Fruit fly (Drosophila melanogaster) whole organism, prepupa: ENCODE data around the gene ND-MNLL.

Experiments used
- Blimp-1 ChIP-seq: fragments of 200-800 bp; sonication (Bioruptor generic); optimal IDR thresholded peaks from 3 replicates; lab custom pipeline; 2017; ENCODE audit warnings: missing biosample characterization, missing genetic modification characterization, mild to moderate bottlenecking, moderate library complexity, missing genetic modification reagents
- CG10631 ChIP-seq: fragments of 200-800 bp; sonication (Bioruptor generic); optimal IDR thresholded peaks from 2 replicates; lab custom pipeline; 2016; ENCODE audit warnings: missing biosample characterization, missing genetic modification characterization
- CG10669 ChIP-seq: fragments of 200-800 bp; sonication (Bioruptor generic); optimal IDR thresholded peaks from 3 replicates; lab custom pipeline; 2018; ENCODE audit warnings: missing biosample characterization, mild to moderate bottlenecking, missing genetic modification characterization, moderate library complexity
- CG11762 ChIP-seq: fragments of 200-800 bp; sonication (Bioruptor generic); optimal IDR thresholded peaks from 3 replicates; lab custom pipeline; 2016; ENCODE audit warnings: missing biosample characterization, missing genetic modification characterization; ENCODE audit not compliant: insufficient read depth
- CG11902 ChIP-seq: fragments of 200-800 bp; sonication (Bioruptor generic); optimal IDR thresholded peaks from 3 replicates; lab custom pipeline; 2016; ENCODE audit warnings: missing biosample characterization, missing genetic modification characterization
- CG15336 ChIP-seq: fragments of 200-800 bp; sonication (Bioruptor generic); IDR thresholded peaks from 2 replicates; pipeline ENCODE4 v1.3.6; 2022; ENCODE audit warnings: missing biosample characterization, missing genetic modification characterization
- CG1621 ChIP-seq: fragments of 200-800 bp; sonication (Bioruptor generic); optimal IDR thresholded peaks from 3 replicates; lab custom pipeline; 2018; ENCODE audit warnings: missing biosample characterization, mild to moderate bottlenecking, missing genetic modification characterization
- CG16779 ChIP-seq: fragments of 200-800 bp; sonication (Bioruptor generic); optimal IDR thresholded peaks from 3 replicates; lab custom pipeline; 2017; ENCODE audit warnings: missing biosample characterization, mild to moderate bottlenecking, missing genetic modification characterization
- CG31627 ChIP-seq: fragments of 200-800 bp; sonication (Bioruptor generic); optimal IDR thresholded peaks from 3 replicates; lab custom pipeline; 2016; ENCODE audit warnings: missing biosample characterization, missing genetic modification characterization
- CG32006 ChIP-seq: fragments of 200-800 bp; sonication (Bioruptor generic); optimal IDR thresholded peaks from 3 replicates; lab custom pipeline; 2017; ENCODE audit warnings: missing biosample characterization, mild to moderate bottlenecking, missing genetic modification characterization
- CG34406 ChIP-seq: fragments of 200-800 bp; sonication (Bioruptor generic); optimal IDR thresholded peaks from 3 replicates; lab custom pipeline; 2016; ENCODE audit warnings: missing biosample characterization, missing genetic modification characterization
- CG3919 ChIP-seq: fragments of 200-800 bp; sonication (Bioruptor generic); optimal IDR thresholded peaks from 3 replicates; lab custom pipeline; 2016; ENCODE audit warnings: missing biosample characterization, missing genetic modification characterization
- CG4318 ChIP-seq: fragments of 200-800 bp; sonication (Bioruptor generic); optimal IDR thresholded peaks from 3 replicates; lab custom pipeline; 2017; ENCODE audit warnings: missing biosample characterization, mild to moderate bottlenecking, missing genetic modification characterization
- CG6276 ChIP-seq: fragments of 200-800 bp; sonication (Bioruptor generic); optimal IDR thresholded peaks from 2 replicates; lab custom pipeline; 2017; ENCODE audit warnings: missing biosample characterization, mild to moderate bottlenecking, missing genetic modification characterization
- CG6792 ChIP-seq: fragments of 200-800 bp; sonication (Bioruptor generic); optimal IDR thresholded peaks from 3 replicates; lab custom pipeline; 2016; ENCODE audit warnings: missing biosample characterization, missing genetic modification characterization
- CG6808 ChIP-seq: fragments of 200-800 bp; sonication (Bioruptor generic); optimal IDR thresholded peaks from 3 replicates; lab custom pipeline; 2017; ENCODE audit warnings: missing biosample characterization, missing genetic modification characterization, mild to moderate bottlenecking, moderate library complexity, missing genetic modification reagents
- CG6854 ChIP-seq: fragments of 200-800 bp; sonication (Bioruptor generic); optimal IDR thresholded peaks from 2 replicates; lab custom pipeline; 2017; ENCODE audit warnings: missing biosample characterization, mild to moderate bottlenecking, missing genetic modification characterization
- CG7368 ChIP-seq: fragments of 200-800 bp; sonication (Bioruptor generic); optimal IDR thresholded peaks from 3 replicates; lab custom pipeline; 2016; ENCODE audit warnings: missing biosample characterization, missing genetic modification characterization
- CG8319 ChIP-seq: fragments of 200-800 bp; sonication (Bioruptor generic); optimal IDR thresholded peaks from 3 replicates; lab custom pipeline; 2016; ENCODE audit warnings: missing biosample characterization, missing genetic modification characterization
- CG8632 ChIP-seq: fragments of 200-800 bp; sonication (Bioruptor generic); optimal IDR thresholded peaks from 3 replicates; lab custom pipeline; 2016; ENCODE audit warnings: missing biosample characterization, missing genetic modification characterization
- Eip75B ChIP-seq: fragments of 200-800 bp; sonication (Bioruptor generic); optimal IDR thresholded peaks from 3 replicates; lab custom pipeline; 2016; ENCODE audit warnings: missing biosample characterization, missing genetic modification characterization
- Eip78C ChIP-seq: fragments of 200-800 bp; sonication (Bioruptor generic); peaks from one replicate; lab custom pipeline; 2016; ENCODE audit warnings: missing biosample characterization, missing genetic modification characterization
- Eip93F ChIP-seq: fragments of 200-800 bp; sonication (Bioruptor generic); optimal IDR thresholded peaks from 2 replicates; lab custom pipeline; 2016; ENCODE audit warnings: missing biosample characterization, mild to moderate bottlenecking, missing genetic modification characterization
- Ets21C ChIP-seq: fragments of 200-800 bp; sonication (Bioruptor generic); optimal IDR thresholded peaks from 3 replicates; lab custom pipeline; 2016; ENCODE audit warnings: missing biosample characterization, missing genetic modification characterization
- Gug ChIP-seq: fragments of 200-800 bp; sonication (Bioruptor generic); IDR thresholded peaks from 2 replicates; pipeline ENCODE4 v1.3.6; 2022; ENCODE audit warnings: missing biosample characterization, missing genetic modification characterization
- Hr39 ChIP-seq: fragments of 200-800 bp; sonication (Bioruptor generic); optimal IDR thresholded peaks from 2 replicates; lab custom pipeline; 2016; ENCODE audit warnings: missing biosample characterization, missing genetic modification characterization
- Hr4 ChIP-seq: fragments of 200-800 bp; sonication (Bioruptor generic); optimal IDR thresholded peaks from 3 replicates; lab custom pipeline; 2016; ENCODE audit warnings: missing biosample characterization, missing genetic modification characterization
- Lpt ChIP-seq: fragments of 200-800 bp; sonication (Bioruptor generic); optimal IDR thresholded peaks from 3 replicates; lab custom pipeline; 2016; ENCODE audit warnings: missing biosample characterization, missing genetic modification characterization
- Met ChIP-seq: fragments of 200-800 bp; sonication (Bioruptor generic); optimal IDR thresholded peaks from 3 replicates; lab custom pipeline; 2016; ENCODE audit warnings: missing biosample characterization, missing genetic modification characterization
- Smox ChIP-seq: fragments of 200-800 bp; sonication (Bioruptor generic); optimal IDR thresholded peaks from 3 replicates; lab custom pipeline; 2016; ENCODE audit warnings: missing biosample characterization, missing genetic modification characterization
- Sox102F ChIP-seq: fragments of 200-800 bp; sonication (Bioruptor generic); optimal IDR thresholded peaks from 2 replicates; lab custom pipeline; 2016; ENCODE audit warnings: missing biosample characterization, mild to moderate bottlenecking, missing genetic modification characterization
- Sox14 ChIP-seq: fragments of 200-800 bp; sonication (Bioruptor generic); optimal IDR thresholded peaks from 3 replicates; lab custom pipeline; 2016; ENCODE audit warnings: missing biosample characterization, missing genetic modification characterization
- achi ChIP-seq: fragments of 200-800 bp; sonication (Bioruptor generic); optimal IDR thresholded peaks from 3 replicates; lab custom pipeline; 2016; ENCODE audit warnings: missing biosample characterization, missing genetic modification characterization
- cyc ChIP-seq: fragments of 200-800 bp; sonication (Bioruptor generic); optimal IDR thresholded peaks from 3 replicates; lab custom pipeline; 2016; ENCODE audit warnings: missing biosample characterization, missing genetic modification characterization
- dac ChIP-seq: fragments of 200-800 bp; sonication (Bioruptor generic); optimal IDR thresholded peaks from 2 replicates; lab custom pipeline; 2017; ENCODE audit warnings: missing biosample characterization, mild to moderate bottlenecking, missing genetic modification characterization
- dsx ChIP-seq: fragments of 200-800 bp; optimal IDR thresholded peaks from 3 replicates; lab custom pipeline; 2019; ENCODE audit warnings: missing biosample characterization, mild to moderate bottlenecking, missing genetic modification characterization, moderate library complexity; ENCODE audit not compliant: poor library complexity, severe bottlenecking
- eg ChIP-seq: fragments of 200-800 bp; sonication (Bioruptor generic); IDR thresholded peaks from 3 replicates; pipeline ENCODE4 v1.3.6; 2022; ENCODE audit warnings: missing biosample characterization, missing genetic modification characterization
- esn ChIP-seq: fragments of 200-800 bp; sonication (Bioruptor generic); optimal IDR thresholded peaks from 2 replicates; lab custom pipeline; 2016; ENCODE audit warnings: missing biosample characterization, mild to moderate bottlenecking, missing genetic modification characterization, moderate library complexity
- fd85E ChIP-seq: fragments of 200-800 bp; sonication (Bioruptor generic); optimal IDR thresholded peaks from 3 replicates; lab custom pipeline; 2016; ENCODE audit warnings: missing biosample characterization, missing genetic modification characterization
- fkh ChIP-seq: fragments of 200-800 bp; sonication (Bioruptor generic); optimal IDR thresholded peaks from 3 replicates; lab custom pipeline; 2017; ENCODE audit warnings: missing biosample characterization, mild to moderate bottlenecking, missing genetic modification characterization, moderate library complexity
- lz ChIP-seq: fragments of 200-800 bp; sonication (Bioruptor generic); optimal IDR thresholded peaks from 3 replicates; lab custom pipeline; 2016; ENCODE audit warnings: missing biosample characterization, missing genetic modification characterization
- net ChIP-seq: fragments of 200-800 bp; sonication (Bioruptor generic); optimal IDR thresholded peaks from 3 replicates; lab custom pipeline; 2016; ENCODE audit warnings: missing biosample characterization, missing genetic modification characterization
- pdm3 ChIP-seq: fragments of 200-800 bp; sonication (Bioruptor generic); optimal IDR thresholded peaks from 3 replicates; lab custom pipeline; 2016; ENCODE audit warnings: missing biosample characterization, missing genetic modification characterization
- salr ChIP-seq, 2 experiments: fragments of 200-800 bp; sonication (Bioruptor generic); optimal IDR thresholded peaks; 3 replicates each; lab custom pipeline; 2016 to 2018; ENCODE audit warnings: missing biosample characterization in 2 of 2, missing genetic modification characterization in 2 of 2, mild to moderate bottlenecking in 1 of 2
- spab ChIP-seq: fragments of 200-800 bp; sonication (Bioruptor generic); optimal IDR thresholded peaks from 2 replicates; lab custom pipeline; 2017; ENCODE audit warnings: missing biosample characterization, mild to moderate bottlenecking, missing genetic modification characterization, missing genetic modification reagents
- ss ChIP-seq, 2 experiments: fragments of 200-800 bp; sonication (Bioruptor generic); optimal IDR thresholded peaks; 2 replicates in 1 of 2; 3 replicates in 1 of 2; lab custom pipeline; 2017 to 2018; ENCODE audit warnings: mild to moderate bottlenecking in 2 of 2, missing biosample characterization in 2 of 2, missing genetic modification characterization in 2 of 2, moderate library complexity in 1 of 2
- svp ChIP-seq: fragments of 200-800 bp; sonication (Bioruptor generic); peaks from one replicate; lab custom pipeline; 2016; ENCODE audit warnings: missing biosample characterization, missing genetic modification characterization
- topi ChIP-seq: fragments of 200-800 bp; sonication (Bioruptor generic); optimal IDR thresholded peaks from 3 replicates; lab custom pipeline; 2016; ENCODE audit warnings: missing biosample characterization, missing genetic modification characterization

The ND-MNLL gene

DNA sequence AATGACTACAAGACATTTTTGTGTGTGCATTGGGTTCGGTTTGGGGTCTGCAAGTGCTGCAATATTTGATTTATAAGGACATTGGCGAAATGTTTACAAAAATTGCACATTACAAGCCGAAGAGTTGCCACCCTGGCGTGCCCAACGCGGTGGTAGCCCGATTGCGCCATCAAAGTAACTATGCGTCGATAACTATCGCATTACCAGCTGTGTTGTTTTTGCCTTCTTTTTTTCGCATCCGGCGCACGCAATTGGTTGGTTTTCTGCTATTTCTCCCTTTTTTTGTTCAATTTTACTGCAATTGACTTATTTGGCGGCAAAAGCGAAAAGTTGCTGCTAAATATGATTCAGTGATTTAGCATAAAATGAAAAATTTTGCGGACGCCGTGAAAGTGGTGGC lies 41.1 kb upstream of the ND-MNLL start, which contains the start of gene RpS14b (continued):
- peak; percentile 62 for TF ChIP-seq CG6808 (GFP tag; lab: Kevin White, UChicago)
- peak; percentile 55 for TF ChIP-seq Smox (GFP tag; lab: Kevin White, UChicago)
- TF ChIP-seq Gug = no peak; the same call in 1 of the 2 replicates
- TF ChIP-seq cyc (GFP tag; lab: Kevin White, UChicago) = peak; percentile 66
- peak; percentile 58 for TF ChIP-seq Sox102F (GFP tag; lab: Kevin White, UChicago)
- peak; percentile 74 for TF ChIP-seq lz (GFP tag; lab: Kevin White, UChicago)
- peak; percentile 11 for TF ChIP-seq CG16779 (tag; lab: Kevin White, UChicago)
- TF ChIP-seq CG7368 (GFP tag; lab: Kevin White, UChicago) = peak; percentile 70

DNA sequence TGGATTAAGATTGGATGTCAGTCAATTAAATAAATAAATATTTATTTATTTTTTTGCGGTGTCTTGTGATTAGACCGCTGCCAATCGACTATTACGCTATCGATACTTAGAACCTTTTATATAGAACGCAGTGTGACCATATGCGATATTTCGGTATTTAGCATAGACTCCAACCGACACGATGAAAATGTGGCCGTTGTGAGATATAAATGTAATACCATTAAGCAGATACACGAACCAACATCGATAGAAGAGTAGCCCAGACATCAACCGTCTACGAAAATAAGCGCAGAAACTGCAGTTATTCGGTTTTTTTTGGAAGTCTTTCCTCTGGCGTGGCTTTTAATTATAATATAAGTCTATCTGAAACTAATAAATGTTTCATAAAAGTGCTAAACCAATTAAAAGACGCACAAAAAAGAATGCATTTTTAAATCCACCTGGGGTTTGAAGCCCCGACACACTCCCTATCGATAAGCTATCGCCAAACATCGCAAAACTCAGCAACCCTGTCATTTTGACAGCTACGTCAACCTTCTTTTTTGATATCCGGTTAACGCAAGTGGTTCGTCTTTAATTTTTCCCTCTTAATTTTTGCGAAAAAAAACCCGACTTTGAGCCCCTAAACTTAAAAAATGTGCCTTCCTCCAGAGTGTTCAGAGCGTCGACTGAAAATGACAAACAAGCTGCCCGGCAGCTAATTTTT lies 39.8 kb upstream of the ND-MNLL start, which contains the start of the genes Dhdds and RpS14a:
Gene Dhdds (minus strand): TSS at position 142 of the 706 bp plus-strand sequence.
Gene RpS14a (plus strand): TSS at position 533 of the 706 bp plus-strand sequence.
- TF ChIP-seq Met (GFP tag; lab: Kevin White, UChicago) (peak; percentile 52), CG10631 (GFP tag; lab: Kevin White, UChicago) (no peak), eg (GFP tag; lab: Robert Waterston, UW) (peak; percentile 41; the same call in 1 of the 3 replicates), CG32006 (GFP tag; lab: Kevin White, UChicago) (no peak), CG6276 (GFP tag; lab: Kevin White, UChicago) (no peak), fd85E (no peak), CG8632 (GFP tag; lab: Kevin White, UChicago) (peak; percentile 49), CG6854 (GFP tag; lab: Kevin White, UChicago) (peak; percentile 74), lz (GFP tag; lab: Kevin White, UChicago) (peak; percentile 70), CG31627 (GFP tag; lab: Kevin White, UChicago) (peak; percentile 39), Sox102F (GFP tag; lab: Kevin White, UChicago) (peak; percentile 46), dsx (GFP tag; lab: Kevin White, UChicago) (no peak), Ets21C (GFP tag; lab: Kevin White, UChicago) (no peak), spab (GFP tag; lab: Kevin White, UChicago) (no peak), Eip93F (GFP tag; lab: Kevin White, UChicago) (peak; percentile 45), cyc (GFP tag; lab: Kevin White, UChicago) (peak; percentile 44), CG1621 (no peak), CG10669 (GFP tag; lab: Kevin White, UChicago) (peak; percentile 34), esn (GFP tag; lab: Kevin White, UChicago) (peak; percentile 67), Eip75B (GFP tag; lab: Kevin White, UChicago) (peak; percentile 16), CG8319 (GFP tag; lab: Kevin White, UChicago) (no peak), ss (GFP tag; optimal IDR thresholded peaks at IDR 0.05; lab: Kevin White, UChicago) (peak in 1 of 2 experiments; percentile 61), Lpt (GFP tag; lab: Kevin White, UChicago) (no peak), Hr39 (GFP tag; lab: Kevin White, UChicago) (peak; percentile 50), Eip78C (GFP tag; lab: Kevin White, UChicago) (peak; percentile 68), CG4318 (no peak), CG11902 (GFP tag; lab: Kevin White, UChicago) (no peak), CG34406 (GFP tag; lab: Kevin White, UChicago) (peak; percentile 54), achi (GFP tag; lab: Kevin White, UChicago) (peak; percentile 99), CG6792 (GFP tag; lab: Kevin White, UChicago) (peak; percentile 37), CG15336 (GFP tag; lab: Robert Waterston, UW) (no peak), CG11762 (GFP tag; lab: Kevin White, UChicago) (no peak), topi (GFP tag; lab: Kevin White, UChicago) (peak; percentile 54), net (peak; percentile 39), Sox14 (peak; percentile 4), Smox (GFP tag; lab: Kevin White, UChicago) (peak; percentile 40), Hr4 (GFP tag; lab: Kevin White, UChicago) (no peak), dac (GFP tag; lab: Kevin White, UChicago) (no peak), Blimp-1 (GFP tag; lab: Kevin White, UChicago) (peak; percentile 24), fkh (GFP tag; lab: Kevin White, UChicago) (peak; percentile 51), svp (GFP tag; lab: Kevin White, UChicago) (peak; percentile 46), salr (GFP tag; optimal IDR thresholded peaks at IDR 0.05; lab: Kevin White, UChicago) (no peak), pdm3 (GFP tag; lab: Kevin White, UChicago) (no peak), CG3919 (GFP tag; lab: Kevin White, UChicago) (peak; percentile 53), CG6808 (GFP tag; lab: Kevin White, UChicago) (peak; percentile 44)
